Worm (Caenorhabditis elegans): ENCODE data around the gene ivns-1.

ivns-1 gene

ce11 chrX:12663537-12663936 lies 29.4 kb upstream of the ivns-1 start, which contains the start of gene nlp-76:
nlp-76 (minus strand) TSS chrX:12663903.
- TF ChIP-seq repo-1 (tag; optimal IDR thresholded peaks at IDR 0.05), result no peak
- TF ChIP-seq T07F8.4 (tag; optimal IDR thresholded peaks at IDR 0.05), result no peak
- TF ChIP-seq lin-35 (GFP tag; optimal IDR thresholded peaks at IDR 0.05), result no peak
- no peak for TF ChIP-seq zim-3 (tag; optimal IDR thresholded peaks at IDR 0.05)
- TF ChIP-seq D2030.7 (GFP tag; IDR thresholded peaks at IDR 0.05), result no peak
- no peak for TF ChIP-seq ztf-22 (GFP tag; optimal IDR thresholded peaks at IDR 0.05)
- TF ChIP-seq fkh-3 (tag; optimal IDR thresholded peaks at IDR 0.05), result no peak
- TF ChIP-seq somi-1 (GFP tag; optimal IDR thresholded peaks at IDR 0.05), result peak; percentile 36
- no peak for TF ChIP-seq F55B11.4 (tag; optimal IDR thresholded peaks at IDR 0.05; ENCODE audit: borderline replicate concordance, insufficient read depth)
- TF ChIP-seq mcd-1 (GFP tag; IDR thresholded peaks at IDR 0.05), result no peak
- 0 out of 2 replicates have a peak, but pooled peaks have one; percentile 18 for TF ChIP-seq Y53G8AR.9 (GFP tag; conservative IDR thresholded peaks at IDR 0.05)
- peak; percentile 43 for TF ChIP-seq ztf-26 (tag; optimal IDR thresholded peaks at IDR 0.05)
- TF ChIP-seq cebp-1 (GFP tag; IDR thresholded peaks at IDR 0.05), result no peak
- TF ChIP-seq cebp-1 (tag; optimal IDR thresholded peaks at IDR 0.05), result peak; percentile 56
- no peak for TF ChIP-seq lin-40 (tag; optimal IDR thresholded peaks at IDR 0.05)
- TF ChIP-seq dox-1 (GFP tag; IDR thresholded peaks at IDR 0.05), result peak; percentile 15; the same call in 1 of the 2 replicates
- no peak for TF ChIP-seq pbrm-1 (GFP tag; IDR thresholded peaks at IDR 0.05)
- TF ChIP-seq Y53F4B.3 (GFP tag; IDR thresholded peaks at IDR 0.05), result no peak
- TF ChIP-seq athp-1 (tag; optimal IDR thresholded peaks at IDR 0.05), result peak; percentile 29
- no peak for TF ChIP-seq madf-3 (GFP tag; IDR thresholded peaks at IDR 0.05)
- no peak for TF ChIP-seq tbx-9 (tag; optimal IDR thresholded peaks at IDR 0.05; ENCODE audit: borderline replicate concordance)
- TF ChIP-seq snpc-4 (GFP tag; optimal IDR thresholded peaks at IDR 0.05), result no peak
- TF ChIP-seq snpc-4 (tag; optimal IDR thresholded peaks at IDR 0.05), result no peak
- no peak for TF ChIP-seq snpc-1.3 (tag; optimal IDR thresholded peaks at IDR 0.05; ENCODE audit: insufficient read depth)
- peak; percentile 18; the same call in 1 of the 2 replicates for TF ChIP-seq egl-44 (GFP tag; IDR thresholded peaks at IDR 0.05)
- peak; percentile 29; the same call in 1 of the 2 replicates for TF ChIP-seq B0336.3 (GFP tag; IDR thresholded peaks at IDR 0.05)
- peak; percentile 49 for TF ChIP-seq ama-1 (optimal IDR thresholded peaks at IDR 0.05)
- TF ChIP-seq ama-1 (GFP tag; optimal IDR thresholded peaks at IDR 0.05), result no peak
- TF ChIP-seq him-1 (tag; optimal IDR thresholded peaks at IDR 0.05), result no peak
- TF ChIP-seq F22D6.2 (tag; optimal IDR thresholded peaks at IDR 0.05), result no peak
- no peak for TF ChIP-seq rcor-1 (GFP tag; IDR thresholded peaks at IDR 0.05)
- no peak for TF ChIP-seq ceh-100 (GFP tag; IDR thresholded peaks at IDR 0.05)
- no peak for TF ChIP-seq bed-2 (GFP tag; IDR thresholded peaks at IDR 0.05)
- TF ChIP-seq F10E7.11 (tag; optimal IDR thresholded peaks at IDR 0.05), result no peak
- TF ChIP-seq Y79H2A.3 (GFP tag; conservative IDR thresholded peaks at IDR 0.05), result no peak
- TF ChIP-seq dpff-1 (tag; optimal IDR thresholded peaks at IDR 0.05), result no peak
- no peak for TF ChIP-seq nhr-120 (GFP tag; IDR thresholded peaks at IDR 0.05)
- no peak for TF ChIP-seq K12H6.12 (tag; optimal IDR thresholded peaks at IDR 0.05)
- peak; percentile 20; the same call in 1 of the 2 replicates for TF ChIP-seq lin-26 (GFP tag; IDR thresholded peaks at IDR 0.05)
- no peak for TF ChIP-seq F52B5.7 (tag; optimal IDR thresholded peaks at IDR 0.05)

ce11 chrX:12663114-12663513 lies 29.0 kb upstream of the ivns-1 start:
- no peak for TF ChIP-seq mxl-1 (tag; optimal IDR thresholded peaks at IDR 0.05)
- TF ChIP-seq bed-1 (GFP tag; IDR thresholded peaks at IDR 0.05), result 0 out of 2 replicates have a peak, but pooled peaks have one; percentile 9
- no peak for TF ChIP-seq aptf-2 (GFP tag; conservative IDR thresholded peaks at IDR 0.05)
- TF ChIP-seq Y53F4B.3 (GFP tag; IDR thresholded peaks at IDR 0.05), result no peak
- TF ChIP-seq lin-54 (GFP tag; optimal IDR thresholded peaks at IDR 0.05), result peak; percentile 8
- TF ChIP-seq T26A5.8 (tag; optimal IDR thresholded peaks at IDR 0.05), result no peak
